Worm (Caenorhabditis elegans): ENCODE results near the gene str-136.

ce11 chrV:8311210-8311609 lies 32.5 kb upstream of the str-136 start, which contains the start of gene W02D7.12:
- no peak for TF ChIP-seq mep-1 (tag; optimal IDR thresholded peaks at IDR 0.05)
- TF ChIP-seq ces-1 (GFP tag; optimal IDR thresholded peaks at IDR 0.05), result no peak
- no peak for TF ChIP-seq ztf-11 (tag; optimal IDR thresholded peaks at IDR 0.05)

Data from whole organism, L1 larva.